Fruit fly (Drosophila melanogaster) whole organism, prepupa: ENCODE data around the gene CG12502.
A peak's percentile ranks its signal among the peaks of the same experiment; 100 is the strongest.

Source experiments
- CG10631 ChIP-seq: fragments of 200-800 bp; sonication (Bioruptor generic); optimal IDR thresholded peaks from 2 replicates; lab custom pipeline; 2016; ENCODE audit warnings: missing biosample characterization, missing genetic modification characterization
- CG11294 ChIP-seq: fragments of 200-800 bp; sonication (Bioruptor generic); IDR thresholded peaks from 2 replicates; pipeline ENCODE4 v1.3.6; 2022; ENCODE audit warnings: missing biosample characterization, missing genetic modification characterization
- CG15336 ChIP-seq: fragments of 200-800 bp; sonication (Bioruptor generic); IDR thresholded peaks from 2 replicates; pipeline ENCODE4 v1.3.6; 2022; ENCODE audit warnings: missing biosample characterization, missing genetic modification characterization
- CG3919 ChIP-seq: fragments of 200-800 bp; sonication (Bioruptor generic); optimal IDR thresholded peaks from 3 replicates; lab custom pipeline; 2016; ENCODE audit warnings: missing biosample characterization, missing genetic modification characterization
- CG6276 ChIP-seq: fragments of 200-800 bp; sonication (Bioruptor generic); optimal IDR thresholded peaks from 2 replicates; lab custom pipeline; 2017; ENCODE audit warnings: missing biosample characterization, mild to moderate bottlenecking, missing genetic modification characterization
- CG6792 ChIP-seq: fragments of 200-800 bp; sonication (Bioruptor generic); optimal IDR thresholded peaks from 3 replicates; lab custom pipeline; 2016; ENCODE audit warnings: missing biosample characterization, missing genetic modification characterization
- CG6854 ChIP-seq: fragments of 200-800 bp; sonication (Bioruptor generic); optimal IDR thresholded peaks from 2 replicates; lab custom pipeline; 2017; ENCODE audit warnings: missing biosample characterization, mild to moderate bottlenecking, missing genetic modification characterization
- CG8119 ChIP-seq: fragments of 200-800 bp; sonication (Bioruptor generic); IDR thresholded peaks from 3 replicates; pipeline ENCODE4 v1.3.6; 2022; ENCODE audit warnings: missing biosample characterization, missing genetic modification characterization
- CG8319 ChIP-seq: fragments of 200-800 bp; sonication (Bioruptor generic); optimal IDR thresholded peaks from 3 replicates; lab custom pipeline; 2016; ENCODE audit warnings: missing biosample characterization, missing genetic modification characterization
- CG8632 ChIP-seq: fragments of 200-800 bp; sonication (Bioruptor generic); optimal IDR thresholded peaks from 3 replicates; lab custom pipeline; 2016; ENCODE audit warnings: missing biosample characterization, missing genetic modification characterization
- CG9139 ChIP-seq: fragments of 200-800 bp; sonication (Bioruptor generic); optimal IDR thresholded peaks from 3 replicates; lab custom pipeline; 2017; ENCODE audit warnings: missing biosample characterization, mild to moderate bottlenecking, missing genetic modification characterization
- Eip75B ChIP-seq: fragments of 200-800 bp; sonication (Bioruptor generic); optimal IDR thresholded peaks from 3 replicates; lab custom pipeline; 2016; ENCODE audit warnings: missing biosample characterization, missing genetic modification characterization
- Eip78C ChIP-seq: fragments of 200-800 bp; sonication (Bioruptor generic); peaks from one replicate; lab custom pipeline; 2016; ENCODE audit warnings: missing biosample characterization, missing genetic modification characterization
- Ets21C ChIP-seq: fragments of 200-800 bp; sonication (Bioruptor generic); optimal IDR thresholded peaks from 3 replicates; lab custom pipeline; 2016; ENCODE audit warnings: missing biosample characterization, missing genetic modification characterization
- Ets96B ChIP-seq: fragments of 200-800 bp; optimal IDR thresholded peaks from 2 replicates; lab custom pipeline; 2019; ENCODE audit warnings: missing biosample characterization, mild to moderate bottlenecking, missing genetic modification characterization, moderate library complexity
- Hr39 ChIP-seq: fragments of 200-800 bp; sonication (Bioruptor generic); optimal IDR thresholded peaks from 2 replicates; lab custom pipeline; 2016; ENCODE audit warnings: missing biosample characterization, missing genetic modification characterization
- Lpt ChIP-seq: fragments of 200-800 bp; sonication (Bioruptor generic); optimal IDR thresholded peaks from 3 replicates; lab custom pipeline; 2016; ENCODE audit warnings: missing biosample characterization, missing genetic modification characterization
- Met ChIP-seq: fragments of 200-800 bp; sonication (Bioruptor generic); optimal IDR thresholded peaks from 3 replicates; lab custom pipeline; 2016; ENCODE audit warnings: missing biosample characterization, missing genetic modification characterization
- OdsH ChIP-seq: fragments of 200-800 bp; sonication (Bioruptor generic); optimal IDR thresholded peaks from 3 replicates; lab custom pipeline; 2016; ENCODE audit warnings: missing biosample characterization, missing genetic modification characterization
- acj6 ChIP-seq: fragments of 200-800 bp; sonication (Bioruptor generic); optimal IDR thresholded peaks from 3 replicates; lab custom pipeline; 2016; ENCODE audit warnings: missing biosample characterization, missing genetic modification characterization
- cyc ChIP-seq: fragments of 200-800 bp; sonication (Bioruptor generic); optimal IDR thresholded peaks from 3 replicates; lab custom pipeline; 2016; ENCODE audit warnings: missing biosample characterization, missing genetic modification characterization
- eg ChIP-seq: fragments of 200-800 bp; sonication (Bioruptor generic); IDR thresholded peaks from 3 replicates; pipeline ENCODE4 v1.3.6; 2022; ENCODE audit warnings: missing biosample characterization, missing genetic modification characterization
- fd59A ChIP-seq: fragments of 200-800 bp; sonication (Bioruptor generic); optimal IDR thresholded peaks from 2 replicates; lab custom pipeline; 2017; ENCODE audit warnings: missing biosample characterization, mild to moderate bottlenecking, missing genetic modification characterization, missing genetic modification reagents
- fd85E ChIP-seq: fragments of 200-800 bp; sonication (Bioruptor generic); optimal IDR thresholded peaks from 3 replicates; lab custom pipeline; 2016; ENCODE audit warnings: missing biosample characterization, missing genetic modification characterization
- fkh ChIP-seq: fragments of 200-800 bp; sonication (Bioruptor generic); optimal IDR thresholded peaks from 3 replicates; lab custom pipeline; 2017; ENCODE audit warnings: missing biosample characterization, mild to moderate bottlenecking, missing genetic modification characterization, moderate library complexity
- lz ChIP-seq: fragments of 200-800 bp; sonication (Bioruptor generic); optimal IDR thresholded peaks from 3 replicates; lab custom pipeline; 2016; ENCODE audit warnings: missing biosample characterization, missing genetic modification characterization
- salr ChIP-seq, 2 experiments: fragments of 200-800 bp; sonication (Bioruptor generic); optimal IDR thresholded peaks; 3 replicates each; lab custom pipeline; 2016 to 2018; ENCODE audit warnings: missing biosample characterization in 2 of 2, missing genetic modification characterization in 2 of 2, mild to moderate bottlenecking in 1 of 2
- ss ChIP-seq, 2 experiments: fragments of 200-800 bp; sonication (Bioruptor generic); optimal IDR thresholded peaks; 2 replicates in 1 of 2; 3 replicates in 1 of 2; lab custom pipeline; 2017 to 2018; ENCODE audit warnings: mild to moderate bottlenecking in 2 of 2, missing biosample characterization in 2 of 2, missing genetic modification characterization in 2 of 2, moderate library complexity in 1 of 2
- topi ChIP-seq: fragments of 200-800 bp; sonication (Bioruptor generic); optimal IDR thresholded peaks from 3 replicates; lab custom pipeline; 2016; ENCODE audit warnings: missing biosample characterization, missing genetic modification characterization

The CG12502 gene

dm6 chr3L:895314-895980, 30.3 kb downstream of the CG12502 start, which contains the start of gene CG34056 (continued):
- TF ChIP-seq CG6276 (GFP tag; lab: Kevin White, UChicago) (peak; percentile 95), fd85E (peak; percentile 92), Ets96B (tag; lab: Kevin White, UChicago) (peak; percentile 98), fkh (GFP tag; lab: Kevin White, UChicago) (peak; percentile 42), OdsH (GFP tag; lab: Kevin White, UChicago) (peak; percentile 98), Hr39 (GFP tag; lab: Kevin White, UChicago) (peak; percentile 93), Eip75B (GFP tag; lab: Kevin White, UChicago) (peak; percentile 98), topi (peak; percentile 98), cyc (GFP tag; lab: Kevin White, UChicago) (peak; percentile 97)

- TF ChIP-seq CG10631 (GFP tag; lab: Kevin White, UChicago) (no peak), CG6792 (GFP tag; lab: Kevin White, UChicago) (no peak)
These were observed 31.9 kb downstream of the CG12502 start, which contains the start of gene CG34057 for dm6 chr3L:897080-897479. Gene CG34057, plus strand, starts transcription at chr3L:897380.

- peak; percentile 46 for TF ChIP-seq Eip78C (GFP tag; lab: Kevin White, UChicago)
- TF ChIP-seq Met (GFP tag; lab: Kevin White, UChicago) = no peak
- TF ChIP-seq ss (GFP tag; optimal IDR thresholded peaks at IDR 0.05; lab: Kevin White, UChicago) = peak in 1 of 2 experiments; percentile 11
- TF ChIP-seq, all 60 proteins: peak for 2
These were observed 34.1 kb downstream of the CG12502 start for dm6 chr3L:899304-899703.

- TF ChIP-seq fkh (GFP tag; lab: Kevin White, UChicago) (no peak), CG6792 (GFP tag; lab: Kevin White, UChicago) (no peak), eg (GFP tag; lab: Robert Waterston, UW) (no peak), CG8319 (GFP tag; lab: Kevin White, UChicago) (no peak), CG6854 (GFP tag; lab: Kevin White, UChicago) (no peak), Met (GFP tag; lab: Kevin White, UChicago) (no peak), CG11294 (GFP tag; lab: Robert Waterston, UW) (no peak), Ets21C (GFP tag; lab: Kevin White, UChicago) (no peak), fd59A (GFP tag; lab: Kevin White, UChicago) (no peak), CG8119 (GFP tag; lab: Robert Waterston, UW) (no peak), Lpt (no peak), CG3919 (GFP tag; lab: Kevin White, UChicago) (no peak), CG8632 (no peak), salr (GFP tag; optimal IDR thresholded peaks at IDR 0.05; lab: Kevin White, UChicago) (no peak), CG9139 (no peak), CG10631 (GFP tag; lab: Kevin White, UChicago) (no peak), cyc (GFP tag; lab: Kevin White, UChicago) (no peak)
These were observed 35.5 kb downstream of the CG12502 start for dm6 chr3L:900466-901249.

- no peak for TF ChIP-seq CG15336
These were observed 36.2 kb downstream of the CG12502 start for dm6 chr3L:901442-901841.

- TF ChIP-seq acj6 (GFP tag; lab: Kevin White, UChicago) = no peak
- TF ChIP-seq lz (GFP tag; lab: Kevin White, UChicago) = no peak
- TF ChIP-seq CG6792 (GFP tag; lab: Kevin White, UChicago) = no peak
These were observed 37.4 kb downstream of the CG12502 start, which contains the start of gene mat for dm6 chr3L:902598-902997. Gene mat, plus strand, starts transcription at chr3L:902898.
